Worm (Caenorhabditis elegans) whole organism, L1 larva: ENCODE measurements around the gene F42C5.4.

Experiments
- C04F5.9 ChIP-seq: sonication (generic microtip); optimal IDR thresholded peaks from 2 replicates; lab custom pipeline; 2016; ENCODE audit warnings: missing genetic modification characterization, missing compliant biosample characterization
- C16A3.4 ChIP-seq: fragments of 150-350 bp; optimal IDR thresholded peaks from 2 replicates; lab custom pipeline; 2014; ENCODE audit warnings: missing biosample characterization, missing genetic modification characterization
- C34B4.2 ChIP-seq: sonication (generic microtip); optimal IDR thresholded peaks from 2 replicates; lab custom pipeline; 2017; ENCODE audit warnings: mild to moderate bottlenecking, missing genetic modification characterization, missing compliant biosample characterization
- aha-1 ChIP-seq: fragments of 150-350 bp; optimal IDR thresholded peaks from 2 replicates; lab custom pipeline; 2014; ENCODE audit warnings: missing biosample characterization, missing genetic modification characterization
- aly-2 ChIP-seq: fragments of 150-350 bp; optimal IDR thresholded peaks from 2 replicates; lab custom pipeline; 2014; ENCODE audit warnings: missing biosample characterization, missing genetic modification characterization
- ama-1 ChIP-seq: fragments of 150-350 bp; optimal IDR thresholded peaks from 2 replicates; lab custom pipeline; 2014
- blmp-1 ChIP-seq: fragments of 150-350 bp; optimal IDR thresholded peaks from 2 replicates; lab custom pipeline; 2014; ENCODE audit warnings: missing biosample characterization, missing genetic modification characterization
- ceh-63 ChIP-seq: fragments of 200-800 bp; sonication (Bioruptor generic); optimal IDR thresholded peaks from 2 replicates; lab custom pipeline; 2018; ENCODE audit warnings: mild to moderate bottlenecking, missing genetic modification characterization, missing compliant biosample characterization
- ceh-88 ChIP-seq: fragments of 200-800 bp; sonication (Bioruptor generic); IDR thresholded peaks from 2 replicates; pipeline ENCODE4 v1.3.6; 2022; ENCODE audit warnings: missing genetic modification characterization, missing compliant biosample characterization
- ces-1 ChIP-seq: fragments of 150-350 bp; optimal IDR thresholded peaks from 2 replicates; lab custom pipeline; 2014; ENCODE audit warnings: missing biosample characterization, missing genetic modification reagents, missing genetic modification characterization
- dpl-1 ChIP-seq, 3 experiments: fragments of 150-350 bp in 2 of 3; sonication (generic microtip) in 1 of 3; optimal IDR thresholded peaks; 2 replicates each; lab custom pipeline; 2014 to 2017; ENCODE audit warnings: missing biosample characterization in 3 of 3, missing genetic modification characterization in 3 of 3, missing genetic modification reagents in 3 of 3
- dsc-1 ChIP-seq: sonication (generic microtip); optimal IDR thresholded peaks from 2 replicates; lab custom pipeline; 2016; ENCODE audit warnings: mild to moderate bottlenecking, missing genetic modification characterization, missing compliant biosample characterization
- efl-3 ChIP-seq: fragments of 200-800 bp; sonication (Bioruptor generic); optimal IDR thresholded peaks from 2 replicates; lab custom pipeline; 2018; ENCODE audit warnings: mild to moderate bottlenecking, missing genetic modification characterization, missing compliant biosample characterization
- elt-3 ChIP-seq, 6 experiments: fragments of 150-350 bp in 1 of 6; sonication (generic microtip); optimal IDR thresholded peaks; 2 replicates each; lab custom pipeline; 2017 to 2018; ENCODE audit warnings: missing biosample characterization in 6 of 6, missing genetic modification characterization in 6 of 6, inconsistent platforms in 1 of 6
- fkh-8 ChIP-seq: sonication (generic microtip); optimal IDR thresholded peaks from 2 replicates; lab custom pipeline; 2016; ENCODE audit warnings: mild to moderate bottlenecking, missing genetic modification characterization, missing compliant biosample characterization
- fos-1 ChIP-seq: fragments of 150-350 bp; optimal IDR thresholded peaks from 2 replicates; lab custom pipeline; 2014; ENCODE audit warnings: missing biosample characterization, missing genetic modification characterization
- hlh-4 ChIP-seq: sonication (generic microtip); optimal IDR thresholded peaks from 2 replicates; lab custom pipeline; 2016; ENCODE audit warnings: mild to moderate bottlenecking, missing genetic modification characterization, missing compliant biosample characterization
- irx-1 ChIP-seq: sonication (generic microtip); optimal IDR thresholded peaks from 2 replicates; lab custom pipeline; 2016; ENCODE audit warnings: missing genetic modification characterization, missing compliant biosample characterization
- isw-1 ChIP-seq: fragments of 200-800 bp; sonication (Bioruptor generic); IDR thresholded peaks from 2 replicates; pipeline ENCODE4 v1.3.6; 2022; ENCODE audit warnings: missing genetic modification characterization, missing compliant biosample characterization
- lin-14 ChIP-seq: fragments of 200-800 bp; sonication (Bioruptor generic); optimal IDR thresholded peaks from 2 replicates; lab custom pipeline; 2018; ENCODE audit warnings: mild to moderate bottlenecking, missing genetic modification characterization, moderate library complexity, missing compliant biosample characterization
- lin-35 ChIP-seq, 2 experiments: fragments of 150-350 bp; optimal IDR thresholded peaks; 2 replicates each; lab custom pipeline; 2014; ENCODE audit warnings: missing biosample characterization in 2 of 2, missing genetic modification characterization in 2 of 2, missing genetic modification reagents in 2 of 2
- lin-39 ChIP-seq: fragments of 150-350 bp; optimal IDR thresholded peaks from 2 replicates; lab custom pipeline; 2014; ENCODE audit warnings: missing biosample characterization, missing genetic modification reagents, missing genetic modification characterization
- lir-3 ChIP-seq: sonication (generic microtip); optimal IDR thresholded peaks from 2 replicates; lab custom pipeline; 2016; ENCODE audit warnings: mild to moderate bottlenecking, missing genetic modification characterization, moderate library complexity, missing compliant biosample characterization; ENCODE audit not compliant: poor library complexity
- lsy-2 ChIP-seq, 2 experiments: fragments of 150-350 bp; optimal IDR thresholded peaks; 2 replicates each; lab custom pipeline; 2014; ENCODE audit warnings: missing biosample characterization in 2 of 2, missing genetic modification characterization in 2 of 2
- mab-9 ChIP-seq: fragments of 200-800 bp; sonication (Bioruptor generic); IDR thresholded peaks from 2 replicates; pipeline ENCODE4 v1.3.6; 2022; ENCODE audit warnings: missing genetic modification reagents, missing genetic modification characterization, missing compliant biosample characterization
- mdl-1 ChIP-seq, 2 experiments: fragments of 150-350 bp; optimal IDR thresholded peaks; 2 replicates each; lab custom pipeline; 2014 to 2017; ENCODE audit warnings: missing biosample characterization in 2 of 2, missing genetic modification characterization in 2 of 2, inconsistent platforms in 1 of 2
- mef-2 ChIP-seq: fragments of 150-350 bp; optimal IDR thresholded peaks from 2 replicates; lab custom pipeline; 2014; ENCODE audit warnings: missing biosample characterization, missing genetic modification characterization
- mep-1 ChIP-seq: fragments of 150-350 bp; optimal IDR thresholded peaks from 2 replicates; lab custom pipeline; 2014; ENCODE audit warnings: missing biosample characterization, missing genetic modification characterization
- nhr-11 ChIP-seq: fragments of 150-350 bp; optimal IDR thresholded peaks from 2 replicates; lab custom pipeline; 2014; ENCODE audit warnings: missing biosample characterization, missing genetic modification characterization
- nhr-19 ChIP-seq: fragments of 200-800 bp; sonication (Bioruptor generic); conservative IDR thresholded peaks from 2 replicates; pipeline ENCODE4 v1.3.6; 2022; ENCODE audit warnings: missing genetic modification characterization, missing compliant biosample characterization
- nhr-20 ChIP-seq: sonication (generic microtip); optimal IDR thresholded peaks from 2 replicates; lab custom pipeline; 2016; ENCODE audit warnings: mild to moderate bottlenecking, missing genetic modification characterization, missing compliant biosample characterization
- nhr-237 ChIP-seq: fragments of 150-350 bp; optimal IDR thresholded peaks from 2 replicates; lab custom pipeline; 2014; ENCODE audit warnings: missing biosample characterization, missing genetic modification characterization
- nhr-28 ChIP-seq: fragments of 150-350 bp; optimal IDR thresholded peaks from 2 replicates; lab custom pipeline; 2014; ENCODE audit warnings: missing biosample characterization, missing genetic modification characterization
- nhr-47 ChIP-seq: sonication (generic microtip); optimal IDR thresholded peaks from 2 replicates; lab custom pipeline; 2016; ENCODE audit warnings: mild to moderate bottlenecking, missing genetic modification characterization, moderate library complexity, missing compliant biosample characterization
- nhr-85 ChIP-seq: sonication (generic microtip); peaks from one replicate; lab custom pipeline; 2016; ENCODE audit warnings: missing genetic modification characterization, inconsistent platforms, missing compliant biosample characterization
- nhr-90 ChIP-seq: sonication (generic microtip); optimal IDR thresholded peaks from 2 replicates; lab custom pipeline; 2016; ENCODE audit warnings: mild to moderate bottlenecking, missing genetic modification characterization, missing compliant biosample characterization; ENCODE audit not compliant: poor library complexity
- pag-3 ChIP-seq: sonication (generic microtip); optimal IDR thresholded peaks from 2 replicates; lab custom pipeline; 2017; ENCODE audit warnings: missing genetic modification characterization, mild to moderate bottlenecking, missing compliant biosample characterization, antibody characterized with exemption, borderline replicate concordance; ENCODE audit not compliant: insufficient read depth
- pax-3 ChIP-seq: fragments of 200-800 bp; sonication (Bioruptor generic); optimal IDR thresholded peaks from 2 replicates; lab custom pipeline; 2018; ENCODE audit warnings: mild to moderate bottlenecking, missing genetic modification characterization, moderate library complexity, missing compliant biosample characterization
- sox-4 ChIP-seq: sonication (generic microtip); optimal IDR thresholded peaks from 2 replicates; lab custom pipeline; 2016; ENCODE audit warnings: missing genetic modification characterization, missing compliant biosample characterization
- sup-37 ChIP-seq: fragments of 200-800 bp; sonication (Bioruptor generic); optimal IDR thresholded peaks from 2 replicates; lab custom pipeline; 2018; ENCODE audit warnings: mild to moderate bottlenecking, missing genetic modification characterization, missing compliant biosample characterization
- swsn-7 ChIP-seq: sonication (generic microtip); optimal IDR thresholded peaks from 2 replicates; lab custom pipeline; 2016; ENCODE audit warnings: missing genetic modification characterization, missing compliant biosample characterization
- unc-130 ChIP-seq: fragments of 150-350 bp; optimal IDR thresholded peaks from 2 replicates; lab custom pipeline; 2017; ENCODE audit warnings: missing biosample characterization, missing genetic modification characterization, inconsistent platforms
- unc-30 ChIP-seq: sonication (generic microtip); optimal IDR thresholded peaks from 2 replicates; lab custom pipeline; 2017; ENCODE audit warnings: missing biosample characterization, missing genetic modification characterization
- unc-86 ChIP-seq: sonication (generic microtip); optimal IDR thresholded peaks from 2 replicates; lab custom pipeline; 2016; ENCODE audit warnings: missing genetic modification characterization, missing compliant biosample characterization
- vab-15 ChIP-seq: sonication (generic microtip); optimal IDR thresholded peaks from 2 replicates; lab custom pipeline; 2017; ENCODE audit warnings: missing genotype, mild to moderate bottlenecking, missing genetic modification characterization, missing compliant biosample characterization
- zag-1 ChIP-seq: fragments of 150-350 bp; optimal IDR thresholded peaks from 2 replicates; lab custom pipeline; 2014; ENCODE audit warnings: missing biosample characterization, missing genetic modification characterization
- ztf-11 ChIP-seq, 2 experiments: sonication (generic microtip); optimal IDR thresholded peaks; 2 replicates each; lab custom pipeline; 2016 to 2017; ENCODE audit warnings: missing genetic modification characterization in 2 of 2, missing biosample characterization in 1 of 2, missing compliant biosample characterization in 1 of 2

The F42C5.4 gene

ce11 chrIV:7319931-7320435, 28.1 kb upstream of the F42C5.4 start (continued):
- peak; percentile 69 for TF ChIP-seq unc-130 (tag; lab: Kevin White, UChicago)
- TF ChIP-seq nhr-85 (tag; lab: Kevin White, UChicago) = peak; percentile 90
- TF ChIP-seq nhr-47 = peak; percentile 85
- TF ChIP-seq mep-1 (tag; lab: Kevin White, UChicago) = peak; percentile 82
- peak; percentile 26 for TF ChIP-seq lir-3 (tag; lab: Kevin White, UChicago)
- TF ChIP-seq pax-3 (tag; lab: Kevin White, UChicago) = no peak

- TF ChIP-seq lin-14 = peak; percentile 46
- TF ChIP-seq ztf-11 (tag; optimal IDR thresholded peaks at IDR 0.05; lab: Kevin White, UChicago) = no peak
- TF ChIP-seq mep-1 (tag; lab: Kevin White, UChicago) = peak; percentile 7
- no peak for TF ChIP-seq nhr-85 (tag; lab: Kevin White, UChicago)
- TF ChIP-seq hlh-4 (tag; lab: Kevin White, UChicago) = no peak
Measured at ce11 chrIV:7318900-7319299, 27.0 kb upstream of the F42C5.4 start.

- TF ChIP-seq zag-1 (tag; lab: Kevin White, UChicago) (no peak), C04F5.9 (no peak), ceh-63 (GFP tag; lab: Kevin White, UChicago) (no peak), elt-3 (tag; optimal IDR thresholded peaks at IDR 0.05; lab: Kevin White, UChicago) (peak in 1 of 6 experiments; percentile 45), blmp-1 (tag; lab: Kevin White, UChicago) (peak; percentile 88), lin-39 (tag; lab: Kevin White, UChicago) (no peak), mep-1 (tag; lab: Kevin White, UChicago) (peak; percentile 19), nhr-11 (no peak), fkh-8 (tag; lab: Kevin White, UChicago) (no peak), aly-2 (tag; lab: Kevin White, UChicago) (no peak), mdl-1 (tag; optimal IDR thresholded peaks at IDR 0.05; lab: Kevin White, UChicago) (peak in 1 of 2 experiments; percentile 17), C16A3.4 (tag; lab: Kevin White, UChicago) (peak; percentile 21), pag-3 (tag; lab: Kevin White, UChicago) (no peak), lsy-2 (tag; optimal IDR thresholded peaks at IDR 0.05; lab: Kevin White, UChicago) (no peak), C34B4.2 (tag; lab: Kevin White, UChicago) (no peak), isw-1 (GFP tag; lab: Robert Waterston, UW) (no peak), swsn-7 (tag; lab: Kevin White, UChicago) (no peak), unc-86 (tag; lab: Kevin White, UChicago) (no peak), vab-15 (tag; lab: Kevin White, UChicago) (no peak), dsc-1 (tag; lab: Kevin White, UChicago) (peak; percentile 80), nhr-47 (no peak), ceh-88 (no peak), ces-1 (no peak), sox-4 (tag; lab: Kevin White, UChicago) (no peak), nhr-19 (no peak), ama-1 (lab: Kevin White, UChicago) (no peak), efl-3 (GFP tag; lab: Kevin White, UChicago) (no peak), nhr-28 (tag; lab: Kevin White, UChicago) (no peak), irx-1 (tag; lab: Kevin White, UChicago) (no peak), lin-35 (GFP tag; optimal IDR thresholded peaks at IDR 0.05; lab: Kevin White, UChicago) (peak in 1 of 2 experiments; percentile 12), mef-2 (no peak), hlh-4 (tag; lab: Kevin White, UChicago) (no peak), nhr-85 (tag; lab: Kevin White, UChicago) (peak; percentile 84), dpl-1 (GFP tag; optimal IDR thresholded peaks at IDR 0.05; lab: Kevin White, UChicago) (no peak), aha-1 (tag; lab: Kevin White, UChicago) (no peak), unc-130 (tag; lab: Kevin White, UChicago) (no peak), sup-37 (GFP tag; lab: Kevin White, UChicago) (no peak), mab-9 (GFP tag; lab: Robert Waterston, UW) (no peak), unc-30 (tag; lab: Kevin White, UChicago) (no peak), nhr-237 (tag; lab: Kevin White, UChicago) (no peak), fos-1 (tag; lab: Kevin White, UChicago) (no peak), nhr-20 (tag; lab: Kevin White, UChicago) (peak; percentile 3), nhr-90 (tag; lab: Kevin White, UChicago) (no peak)
Measured at ce11 chrIV:7317829-7318529, 26.1 kb upstream of the F42C5.4 start.
